Worm (Caenorhabditis elegans) whole organism, late embryonic: ENCODE measurements around the gene Y39G8C.2.

Experiments
- dmd-4 ChIP-seq: sonication (generic microtip); optimal IDR thresholded peaks from 2 replicates; lab custom pipeline; 2016; ENCODE audit warnings: borderline replicate concordance, missing genetic modification characterization, missing compliant biosample characterization
- elt-4 ChIP-seq: sonication (generic microtip); optimal IDR thresholded peaks from 2 replicates; lab custom pipeline; 2016; ENCODE audit warnings: missing genetic modification characterization, missing compliant biosample characterization
- pha-4 ChIP-seq: fragments of 150-350 bp; optimal IDR thresholded peaks from 2 replicates; lab custom pipeline; 2018; ENCODE audit warnings: missing biosample characterization, missing genetic modification reagents, missing genetic modification characterization
- pqm-1 ChIP-seq: sonication (generic microtip); optimal IDR thresholded peaks from 2 replicates; lab custom pipeline; 2016; ENCODE audit warnings: missing genetic modification characterization, missing compliant biosample characterization
- syd-9 ChIP-seq: sonication (generic microtip); optimal IDR thresholded peaks from 2 replicates; lab custom pipeline; 2016; ENCODE audit warnings: mild to moderate bottlenecking, missing genetic modification characterization, moderate library complexity, missing compliant biosample characterization

DNA sequence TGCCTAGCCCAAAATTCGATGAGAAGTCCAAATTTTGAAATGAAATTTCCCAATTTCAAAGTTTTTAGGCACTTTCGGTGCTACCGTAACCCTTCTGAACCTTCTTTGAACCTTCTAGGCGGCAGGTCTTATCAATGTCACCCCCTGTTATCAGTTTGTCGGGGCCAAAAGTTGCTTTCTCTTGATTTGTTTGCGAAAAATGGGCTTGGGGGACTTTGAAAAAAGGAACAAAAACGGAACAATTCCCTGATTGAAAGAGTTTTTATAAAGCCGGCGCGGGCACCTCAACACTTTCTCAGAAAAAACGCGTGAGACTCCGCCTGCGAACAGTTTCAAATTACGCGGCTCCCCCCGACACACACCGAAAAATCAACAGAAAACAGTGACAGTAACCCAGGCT is 44.3 kb downstream of the Y39G8C.2 start:
- TF ChIP-seq pha-4 (tag; lab: Kevin White, UChicago) (no peak), elt-4 (no peak), dmd-4 (tag; lab: Kevin White, UChicago) (no peak), pqm-1 (tag; lab: Kevin White, UChicago) (no peak), syd-9 (tag; lab: Kevin White, UChicago) (no peak)
